Worm (Caenorhabditis elegans) whole organism, midembryonic: ENCODE measurements around the gene F48B9.1.

Source experiments
- T22C8.4 ChIP-seq: fragments of 200-800 bp; sonication (Bioruptor generic); IDR thresholded peaks from 2 replicates; pipeline ENCODE4 v1.3.6; 2022; ENCODE audit warnings: missing genetic modification characterization, missing compliant biosample characterization
- cog-1 ChIP-seq: sonication (generic microtip); optimal IDR thresholded peaks from 2 replicates; lab custom pipeline; 2016; ENCODE audit warnings: missing genetic modification characterization, missing compliant biosample characterization
- flt-1 ChIP-seq: fragments of 200-800 bp; sonication (Bioruptor generic); IDR thresholded peaks from 2 replicates; pipeline ENCODE4 v1.3.6; 2022; ENCODE audit warnings: missing genetic modification characterization, missing compliant biosample characterization
- klf-2 ChIP-seq: fragments of 200-800 bp; sonication (Bioruptor generic); conservative IDR thresholded peaks from 2 replicates; pipeline ENCODE4 v1.3.6; 2022; ENCODE audit warnings: missing genetic modification reagents, missing genetic modification characterization, missing compliant biosample characterization
- med-1 ChIP-seq: sonication (generic microtip); optimal IDR thresholded peaks from 2 replicates; lab custom pipeline; 2017; ENCODE audit warnings: missing genetic modification characterization, mild to moderate bottlenecking, missing compliant biosample characterization, antibody characterized with exemption, missing genetic modification reagents; ENCODE audit not compliant: insufficient read depth
- ref-1 ChIP-seq: fragments of 200-800 bp; sonication (Bioruptor generic); conservative IDR thresholded peaks from 2 replicates; pipeline ENCODE4 v1.3.6; 2022; ENCODE audit warnings: missing genetic modification reagents, missing genetic modification characterization, missing compliant biosample characterization
- tab-1 ChIP-seq: fragments of 200-800 bp; sonication (Bioruptor generic); IDR thresholded peaks from 2 replicates; pipeline ENCODE4 v1.3.6; 2022; ENCODE audit warnings: missing genetic modification characterization, missing compliant biosample characterization
- ztf-23 ChIP-seq: fragments of 200-800 bp; sonication (Bioruptor generic); IDR thresholded peaks from 2 replicates; pipeline ENCODE4 v1.3.6; 2022; ENCODE audit warnings: missing genetic modification reagents, missing genetic modification characterization, missing compliant biosample characterization
- ztf-29 ChIP-seq: fragments of 200-800 bp; sonication (Bioruptor generic); IDR thresholded peaks from 2 replicates; pipeline ENCODE4 v1.3.6; 2022; ENCODE audit warnings: missing genetic modification reagents, missing genetic modification characterization, missing compliant biosample characterization

F48B9.1 gene

ce11 chrX:2191925-2192554, 11.4 kb downstream of the F48B9.1 start, which contains the start of gene gap-1:
Gene gap-1 (plus strand): TSS chrX:2192504.
- no peak for TF ChIP-seq klf-2 (GFP tag; lab: Robert Waterston, UW)

DNA sequence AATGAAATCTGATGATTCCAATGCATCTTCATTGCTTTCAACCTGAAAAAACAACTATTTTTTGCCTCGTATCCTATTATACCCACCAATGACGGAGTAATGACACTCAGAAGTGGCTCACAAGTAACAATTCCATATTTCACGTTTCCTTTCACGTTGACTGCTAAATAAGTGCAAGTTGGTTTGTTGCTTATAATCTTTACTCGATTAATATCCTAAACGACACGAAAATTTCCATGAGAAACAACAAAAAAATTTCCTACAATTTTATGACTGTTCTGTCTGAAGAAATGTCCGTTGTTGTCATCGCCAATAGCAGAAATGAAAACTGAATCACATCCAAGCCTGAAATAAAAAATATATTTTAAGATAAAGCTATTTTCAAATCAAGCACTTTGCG, 16.8 kb downstream of the F48B9.1 start:
- TF ChIP-seq klf-2 (GFP tag; lab: Robert Waterston, UW) (no peak), ref-1 (GFP tag; lab: Robert Waterston, UW) (no peak), T22C8.4 (GFP tag; lab: Robert Waterston, UW) (no peak), cog-1 (no peak), flt-1 (no peak), med-1 (GFP tag; lab: Kevin White, UChicago) (no peak), tab-1 (GFP tag; lab: Robert Waterston, UW) (no peak), ztf-29 (GFP tag; lab: Robert Waterston, UW) (no peak)

DNA sequence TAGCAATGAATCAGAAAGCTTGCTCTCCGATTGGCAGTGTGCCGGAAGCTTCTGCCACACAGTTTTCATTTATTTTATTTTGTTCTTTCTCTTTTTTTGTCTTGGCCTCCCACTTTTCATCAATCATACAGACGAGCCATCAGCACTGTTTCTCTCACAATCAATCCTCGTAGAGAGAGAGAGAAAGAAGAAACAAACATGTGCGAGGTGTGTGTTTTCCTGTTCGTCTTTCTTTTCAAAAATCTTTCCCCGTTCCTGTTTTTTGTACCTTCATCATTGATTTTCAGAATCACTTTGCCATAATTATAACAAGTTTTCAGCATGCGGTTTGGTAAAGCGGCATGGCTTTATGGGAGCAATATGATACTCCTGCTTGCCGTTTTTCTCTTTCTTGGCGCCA, 18.5 kb downstream of the F48B9.1 start, which contains the start of gene T24C12.1:
Gene T24C12.1 (plus strand): TSS at position 301 of the 400 bp plus-strand sequence.
- TF ChIP-seq ztf-29 (GFP tag; lab: Robert Waterston, UW) (no peak), ztf-23 (GFP tag; lab: Robert Waterston, UW) (no peak), cog-1 (no peak), T22C8.4 (GFP tag; lab: Robert Waterston, UW) (no peak), flt-1 (no peak), tab-1 (GFP tag; lab: Robert Waterston, UW) (no peak), ref-1 (GFP tag; lab: Robert Waterston, UW) (no peak), med-1 (GFP tag; lab: Kevin White, UChicago) (no peak), klf-2 (GFP tag; lab: Robert Waterston, UW) (no peak)

ce11 chrX:2203760-2204159, 23.1 kb downstream of the F48B9.1 start, which contains the start of gene T24C12.3:
Gene T24C12.3 (minus strand): TSS chrX:2203893.
- no peak for TF ChIP-seq T22C8.4 (GFP tag; lab: Robert Waterston, UW)
- TF ChIP-seq ref-1 (GFP tag; lab: Robert Waterston, UW), result no peak
- no peak for TF ChIP-seq klf-2 (GFP tag; lab: Robert Waterston, UW)
- TF ChIP-seq tab-1 (GFP tag; lab: Robert Waterston, UW), result no peak
- TF ChIP-seq med-1 (GFP tag; lab: Kevin White, UChicago), result no peak
- no peak for TF ChIP-seq ztf-23 (GFP tag; lab: Robert Waterston, UW)
- no peak for TF ChIP-seq flt-1
- no peak for TF ChIP-seq ztf-29 (GFP tag; lab: Robert Waterston, UW)
- TF ChIP-seq cog-1, result no peak

ce11 chrX:2204963-2205362, 24.3 kb downstream of the F48B9.1 start, which contains the start of gene T24C12.4:
Gene T24C12.4 (minus strand): TSS chrX:2205063.
- TF ChIP-seq cog-1 (no peak), ztf-29 (GFP tag; lab: Robert Waterston, UW) (no peak), med-1 (GFP tag; lab: Kevin White, UChicago) (no peak), T22C8.4 (GFP tag; lab: Robert Waterston, UW) (no peak), tab-1 (GFP tag; lab: Robert Waterston, UW) (no peak), ref-1 (GFP tag; lab: Robert Waterston, UW) (no peak), klf-2 (GFP tag; lab: Robert Waterston, UW) (no peak), ztf-23 (GFP tag; lab: Robert Waterston, UW) (no peak), flt-1 (no peak)

DNA sequence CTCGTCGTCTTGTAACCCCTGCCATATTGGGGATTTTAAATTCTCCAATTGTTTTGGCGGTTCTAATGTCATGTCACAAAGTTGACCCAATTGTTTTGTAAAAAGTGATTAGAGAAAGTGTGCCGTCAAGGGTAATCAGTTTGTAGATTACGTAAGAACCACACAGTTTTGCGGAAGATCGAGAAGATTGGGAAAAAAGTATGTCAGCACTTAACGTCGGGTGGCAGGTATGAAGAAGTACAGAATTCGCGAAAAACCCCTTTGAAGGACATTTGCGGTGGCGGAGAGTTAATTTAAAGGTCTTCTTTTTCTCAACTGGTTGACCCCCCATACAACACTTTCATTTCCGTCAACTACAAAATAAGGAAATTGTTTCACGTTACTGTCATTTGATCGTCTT, 27.7 kb downstream of the F48B9.1 start:
- no peak for TF ChIP-seq ztf-29 (GFP tag; lab: Robert Waterston, UW)

- TF ChIP-seq klf-2 (GFP tag; lab: Robert Waterston, UW) (no peak), T22C8.4 (GFP tag; lab: Robert Waterston, UW) (no peak), ztf-29 (GFP tag; lab: Robert Waterston, UW) (no peak), tab-1 (GFP tag; lab: Robert Waterston, UW) (no peak), cog-1 (no peak), ztf-23 (GFP tag; lab: Robert Waterston, UW) (no peak), flt-1 (no peak), med-1 (GFP tag; lab: Kevin White, UChicago) (no peak), ref-1 (GFP tag; lab: Robert Waterston, UW) (no peak)
These were observed 29.5 kb downstream of the F48B9.1 start for ce11 chrX:2210164-2210563.

DNA sequence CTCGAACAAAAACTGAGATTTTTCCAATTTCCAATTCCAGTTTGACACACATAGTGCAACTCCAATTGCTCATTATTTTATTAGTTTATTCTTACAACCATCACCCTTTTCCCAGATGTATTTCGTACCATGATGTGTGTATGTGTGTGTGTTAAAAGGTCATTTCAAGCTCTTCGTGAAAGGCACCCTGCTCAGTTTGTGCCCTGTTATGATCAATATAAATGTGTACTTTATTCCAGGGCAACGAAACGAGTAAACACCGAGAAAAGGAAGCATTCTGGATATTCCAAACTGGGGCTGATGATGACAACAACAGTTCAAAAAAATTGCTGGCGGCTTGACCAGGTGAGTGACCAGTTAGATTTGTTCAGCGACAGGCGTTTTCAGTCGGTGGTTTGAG, 30.1 kb downstream of the F48B9.1 start, which contains the start of gene peb-1:
Gene peb-1 (plus strand): TSS at position 301 of the 400 bp plus-strand sequence.
- TF ChIP-seq flt-1 (no peak), med-1 (GFP tag; lab: Kevin White, UChicago) (no peak), T22C8.4 (GFP tag; lab: Robert Waterston, UW) (no peak)

- TF ChIP-seq ref-1 (GFP tag; lab: Robert Waterston, UW), result no peak
- TF ChIP-seq klf-2 (GFP tag; lab: Robert Waterston, UW), result no peak
- TF ChIP-seq tab-1 (GFP tag; lab: Robert Waterston, UW), result no peak
- TF ChIP-seq ztf-29 (GFP tag; lab: Robert Waterston, UW), result no peak
- no peak for TF ChIP-seq flt-1
- TF ChIP-seq T22C8.4 (GFP tag; lab: Robert Waterston, UW), result no peak
- TF ChIP-seq med-1 (GFP tag; lab: Kevin White, UChicago), result no peak
- TF ChIP-seq cog-1, result no peak
- TF ChIP-seq ztf-23 (GFP tag; lab: Robert Waterston, UW), result no peak
These were observed 31.5 kb downstream of the F48B9.1 start for ce11 chrX:2212141-2212540.

ce11 chrX:2212712-2213111, 32.0 kb downstream of the F48B9.1 start:
- TF ChIP-seq flt-1 (no peak), ztf-29 (GFP tag; lab: Robert Waterston, UW) (no peak), ref-1 (GFP tag; lab: Robert Waterston, UW) (no peak), ztf-23 (GFP tag; lab: Robert Waterston, UW) (no peak), T22C8.4 (GFP tag; lab: Robert Waterston, UW) (no peak), tab-1 (GFP tag; lab: Robert Waterston, UW) (no peak), med-1 (GFP tag; lab: Kevin White, UChicago) (no peak), cog-1 (no peak)
